Worm (Caenorhabditis elegans) whole organism, early embryonic: ENCODE data around the gene nhr-110.

ENCODE experiments used
- B0310.2 ChIP-seq: sonication (generic microtip); optimal IDR thresholded peaks from 2 replicates; lab custom pipeline; 2016; ENCODE audit warnings: mild to moderate bottlenecking, missing genetic modification characterization, missing compliant biosample characterization
- F13C5.2 ChIP-seq: sonication (generic microtip); optimal IDR thresholded peaks from 2 replicates; lab custom pipeline; 2017; ENCODE audit warnings: mild to moderate bottlenecking, missing genetic modification characterization, inconsistent platforms, missing compliant biosample characterization
- aly-1 ChIP-seq: sonication (generic microtip); optimal IDR thresholded peaks from 2 replicates; lab custom pipeline; 2016; ENCODE audit warnings: missing genetic modification characterization, missing compliant biosample characterization
- ama-1 ChIP-seq: fragments of 150-350 bp; optimal IDR thresholded peaks from 2 replicates; lab custom pipeline; 2014
- ceh-13 ChIP-seq: fragments of 200-800 bp; sonication (Bioruptor generic); optimal IDR thresholded peaks from 2 replicates; lab custom pipeline; 2018; ENCODE audit warnings: mild to moderate bottlenecking, missing genetic modification characterization, missing compliant biosample characterization
- ceh-36 ChIP-seq: sonication (generic microtip); optimal IDR thresholded peaks from 2 replicates; lab custom pipeline; 2016; ENCODE audit warnings: missing genetic modification characterization, inconsistent platforms, missing compliant biosample characterization
- ets-7 ChIP-seq: sonication (generic microtip); optimal IDR thresholded peaks from 2 replicates; lab custom pipeline; 2016; ENCODE audit warnings: missing genotype, missing genetic modification characterization, missing compliant biosample characterization
- flt-1 ChIP-seq: fragments of 200-800 bp; sonication (Bioruptor generic); IDR thresholded peaks from 2 replicates; pipeline ENCODE4 v1.3.6; 2022; ENCODE audit warnings: missing genetic modification characterization, missing compliant biosample characterization
- hmbx-1 ChIP-seq: sonication (generic microtip); optimal IDR thresholded peaks from 2 replicates; lab custom pipeline; 2016; ENCODE audit warnings: mild to moderate bottlenecking, missing genetic modification characterization, missing compliant biosample characterization
- hmg-4 ChIP-seq: fragments of 200-800 bp; sonication (Bioruptor generic); optimal IDR thresholded peaks from 2 replicates; lab custom pipeline; 2018; ENCODE audit warnings: mild to moderate bottlenecking, missing genetic modification characterization, missing compliant biosample characterization
- hnd-1 ChIP-seq: sonication (generic microtip); optimal IDR thresholded peaks from 2 replicates; lab custom pipeline; 2016; ENCODE audit warnings: missing genetic modification characterization, missing compliant biosample characterization
- pes-1 ChIP-seq: fragments of 200-800 bp; sonication (Bioruptor generic); IDR thresholded peaks from 2 replicates; pipeline ENCODE4 v1.3.6; 2022; ENCODE audit warnings: missing genetic modification reagents, missing genetic modification characterization, missing compliant biosample characterization
- scrt-1 ChIP-seq: fragments of 200-800 bp; sonication (Bioruptor generic); IDR thresholded peaks from 2 replicates; pipeline ENCODE4 v1.3.6; 2022; ENCODE audit warnings: missing genetic modification characterization, missing compliant biosample characterization
- sea-1 ChIP-seq: fragments of 200-800 bp; sonication (Bioruptor generic); conservative IDR thresholded peaks from 2 replicates; pipeline ENCODE4 v1.3.6; 2022; ENCODE audit warnings: missing genetic modification characterization, missing compliant biosample characterization
- tbx-11 ChIP-seq: fragments of 200-800 bp; sonication (Bioruptor generic); IDR thresholded peaks from 2 replicates; pipeline ENCODE4 v1.3.6; 2022; ENCODE audit warnings: missing genetic modification characterization, missing compliant biosample characterization
- tbx-37 ChIP-seq: fragments of 200-800 bp; sonication (Bioruptor generic); conservative IDR thresholded peaks from 2 replicates; pipeline ENCODE4 v1.3.6; 2022; ENCODE audit warnings: missing genetic modification reagents, missing genetic modification characterization, missing compliant biosample characterization
- tra-4 ChIP-seq: sonication (generic microtip); optimal IDR thresholded peaks from 2 replicates; lab custom pipeline; 2017; ENCODE audit warnings: missing genetic modification characterization, missing compliant biosample characterization

nhr-110 gene

DNA sequence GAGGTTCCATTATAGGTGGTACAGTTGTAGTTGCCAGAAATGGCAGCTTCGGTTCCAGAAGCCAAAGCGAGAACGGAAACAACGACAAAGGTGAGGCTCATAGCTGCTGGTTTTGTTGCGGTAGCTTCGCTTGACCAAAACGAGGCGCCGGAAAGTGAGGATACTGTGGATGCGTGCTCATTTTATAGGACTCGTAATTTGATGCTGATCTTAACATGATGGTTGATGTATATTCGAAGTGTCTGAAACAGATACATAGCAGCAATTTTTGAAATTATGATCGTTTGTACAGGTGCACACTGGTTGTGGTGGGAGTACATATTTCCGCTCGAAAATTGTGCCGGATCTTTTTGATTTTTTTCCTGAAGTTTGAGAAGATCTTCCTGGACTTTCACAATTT, 6.9 kb upstream of the nhr-110 start, which contains the start of gene Y46H3D.8:
Y46H3D.8 (minus strand) TSS at position 101 of the 400 bp plus-strand sequence.
- no peak for TF ChIP-seq ets-7
- no peak for TF ChIP-seq hmg-4
- no peak for TF ChIP-seq B0310.2 (tag; lab: Kevin White, UChicago)
- TF ChIP-seq aly-1 (tag; lab: Kevin White, UChicago) = no peak
- TF ChIP-seq F13C5.2 (tag; lab: Kevin White, UChicago) = no peak
- TF ChIP-seq tra-4 (tag; lab: Kevin White, UChicago) = no peak
- no peak for TF ChIP-seq flt-1 (GFP tag; lab: Robert Waterston, UW)
- no peak for TF ChIP-seq ama-1 (lab: Kevin White, UChicago)
- no peak for TF ChIP-seq hmbx-1 (tag; lab: Kevin White, UChicago)
- no peak for TF ChIP-seq sea-1 (GFP tag; lab: Robert Waterston, UW)
- TF ChIP-seq scrt-1 (GFP tag; lab: Robert Waterston, UW) = no peak
- no peak for TF ChIP-seq ceh-36 (tag; lab: Kevin White, UChicago)
- TF ChIP-seq pes-1 (GFP tag; lab: Robert Waterston, UW) = no peak
- TF ChIP-seq tbx-11 (GFP tag; lab: Robert Waterston, UW) = no peak
- no peak for TF ChIP-seq hnd-1
- no peak for TF ChIP-seq tbx-37

DNA sequence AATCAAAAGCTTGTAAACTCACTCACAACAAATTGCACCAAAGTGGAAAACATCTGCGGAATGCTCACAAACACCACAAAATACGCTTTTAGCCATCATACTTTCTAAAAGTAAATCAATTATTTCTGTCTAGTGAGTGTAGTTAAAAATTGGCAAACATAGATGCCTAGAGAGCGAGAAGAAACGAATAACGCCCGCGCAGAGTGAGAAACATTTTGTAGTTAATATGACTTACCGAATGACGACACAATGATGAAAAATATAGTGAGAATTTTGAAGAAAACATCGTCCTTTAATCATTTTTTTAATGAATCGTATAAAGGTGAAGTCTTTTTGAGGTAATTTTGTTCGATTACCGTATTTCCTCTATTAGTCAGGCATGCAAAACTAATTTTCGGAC, 5.1 kb upstream of the nhr-110 start, which contains the start of gene nhr-238:
nhr-238 (minus strand) TSS at position 104 of the 400 bp plus-strand sequence.
- TF ChIP-seq pes-1 (GFP tag; lab: Robert Waterston, UW) (no peak), ama-1 (lab: Kevin White, UChicago) (no peak), B0310.2 (tag; lab: Kevin White, UChicago) (no peak), ceh-13 (no peak), hnd-1 (no peak), tbx-11 (GFP tag; lab: Robert Waterston, UW) (no peak), ceh-36 (tag; lab: Kevin White, UChicago) (no peak), tra-4 (tag; lab: Kevin White, UChicago) (no peak), ets-7 (no peak), aly-1 (tag; lab: Kevin White, UChicago) (no peak), F13C5.2 (tag; lab: Kevin White, UChicago) (no peak), scrt-1 (GFP tag; lab: Robert Waterston, UW) (no peak), hmg-4 (no peak)

DNA sequence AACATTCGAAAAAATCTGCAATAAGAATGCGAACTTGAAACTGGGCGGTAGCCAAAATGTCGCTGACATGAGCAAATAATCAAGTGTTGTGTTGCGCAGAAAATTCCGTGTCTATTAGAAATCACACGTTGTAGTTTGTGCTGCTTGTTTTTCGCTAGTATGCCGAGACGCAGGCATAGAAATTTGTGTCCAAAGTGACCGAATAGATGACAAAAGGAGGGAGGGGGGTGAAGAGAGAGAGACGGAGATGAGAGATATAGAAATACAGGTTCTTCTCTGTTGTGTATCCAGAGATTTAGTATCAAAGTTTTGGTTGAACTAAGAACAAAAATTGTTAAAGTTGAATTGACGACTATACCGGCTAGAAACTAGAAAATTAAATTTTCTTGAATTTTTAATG, 3.0 kb upstream of the nhr-110 start:
- TF ChIP-seq aly-1 (tag; lab: Kevin White, UChicago) (no peak), ceh-36 (tag; lab: Kevin White, UChicago) (no peak), hnd-1 (no peak)

DNA sequence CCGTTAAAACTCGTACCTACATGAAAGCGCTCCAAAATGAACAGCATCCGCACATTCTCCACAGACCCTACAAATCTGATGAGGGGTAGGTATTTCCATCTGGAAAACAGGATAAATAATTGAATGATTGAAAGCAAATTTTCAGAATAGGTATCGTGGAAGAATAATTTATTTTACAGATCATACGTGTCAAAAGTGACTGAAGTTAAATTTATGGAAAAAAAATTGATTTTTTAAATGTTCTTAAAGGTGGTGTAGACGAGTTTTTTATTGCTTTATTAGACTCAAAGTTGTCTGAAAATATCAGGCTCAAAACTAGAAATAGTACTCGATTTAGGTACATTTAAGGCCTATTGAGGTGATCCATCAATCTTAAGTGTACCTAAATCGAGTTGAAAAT, 2.5 kb upstream of the nhr-110 start, which contains the start of gene nhr-237:
nhr-237 (minus strand) TSS at position 101 of the 400 bp plus-strand sequence.
- TF ChIP-seq scrt-1 (GFP tag; lab: Robert Waterston, UW) (no peak), hmg-4 (no peak), sea-1 (GFP tag; lab: Robert Waterston, UW) (no peak), tra-4 (tag; lab: Kevin White, UChicago) (no peak), ets-7 (no peak), ceh-13 (no peak)

DNA sequence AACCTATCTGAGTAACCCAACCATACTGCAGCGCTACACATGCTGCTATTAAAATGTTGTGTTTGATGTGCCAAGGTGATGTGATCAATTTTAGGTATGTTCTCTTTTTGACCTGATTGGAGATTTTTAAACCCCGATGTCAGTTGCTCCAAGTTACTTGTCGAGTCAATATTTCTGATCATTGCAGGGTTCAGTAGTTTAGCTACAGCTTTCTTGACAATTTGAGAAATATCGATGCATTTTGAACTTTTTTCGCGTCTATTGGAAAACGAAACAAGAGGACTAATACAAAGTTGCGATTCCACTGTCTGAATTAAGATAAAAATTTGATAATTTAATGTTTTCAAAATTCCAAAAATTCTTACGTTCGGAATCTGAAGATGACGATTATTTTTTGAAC, 811 bp downstream of the nhr-110 start:
- TF ChIP-seq flt-1 (GFP tag; lab: Robert Waterston, UW) (no peak), ets-7 (no peak), hmg-4 (no peak), ama-1 (lab: Kevin White, UChicago) (no peak), ceh-36 (tag; lab: Kevin White, UChicago) (no peak)

DNA sequence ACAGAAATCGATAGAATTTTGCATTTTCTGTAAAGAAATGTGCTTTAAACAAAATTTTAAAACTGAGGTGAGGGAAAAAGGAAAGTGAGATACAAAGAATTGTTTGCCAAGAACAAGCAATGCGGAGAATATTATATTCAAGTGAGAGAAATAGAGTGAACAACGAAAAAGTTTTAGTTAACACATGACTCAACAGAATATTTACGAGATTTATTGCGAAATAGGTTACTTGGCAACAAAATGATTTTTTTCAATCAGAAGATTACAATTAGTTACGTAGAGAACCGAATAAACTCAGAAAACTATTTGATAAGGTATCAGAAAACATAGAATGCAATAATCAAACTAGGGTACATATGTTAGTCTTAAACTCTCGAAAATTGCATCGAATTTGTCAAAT, 2.7 kb downstream of the nhr-110 start, which contains the start of gene nhr-117:
nhr-117 (minus strand) TSS at position 27 of the 400 bp plus-strand sequence.
- no peak for TF ChIP-seq B0310.2 (tag; lab: Kevin White, UChicago)
- TF ChIP-seq aly-1 (tag; lab: Kevin White, UChicago) = no peak
- no peak for TF ChIP-seq hmg-4
- TF ChIP-seq ceh-36 (tag; lab: Kevin White, UChicago) = no peak

DNA sequence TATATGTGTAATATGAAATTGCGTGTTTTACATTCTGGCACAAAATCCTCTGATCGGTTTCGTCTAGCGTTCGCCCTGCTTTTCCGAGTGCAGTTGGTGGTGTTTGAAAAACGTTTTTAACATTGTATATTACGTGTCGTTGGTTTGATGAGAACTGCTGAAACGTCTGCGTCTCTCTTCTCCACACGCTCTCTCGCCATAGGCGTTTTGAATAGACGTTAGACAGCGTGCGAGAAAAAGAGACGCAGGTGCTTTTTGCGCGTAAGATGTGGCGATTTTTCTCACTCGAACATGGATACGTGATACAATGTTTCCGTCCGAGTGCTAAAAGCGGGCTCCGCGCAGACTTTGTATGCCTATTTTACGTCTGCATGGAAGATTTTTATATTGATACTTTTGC, 3.7 kb downstream of the nhr-110 start:
- TF ChIP-seq ceh-36 (tag; lab: Kevin White, UChicago) = no peak
- no peak for TF ChIP-seq aly-1 (tag; lab: Kevin White, UChicago)
- TF ChIP-seq sea-1 (GFP tag; lab: Robert Waterston, UW) = no peak

DNA sequence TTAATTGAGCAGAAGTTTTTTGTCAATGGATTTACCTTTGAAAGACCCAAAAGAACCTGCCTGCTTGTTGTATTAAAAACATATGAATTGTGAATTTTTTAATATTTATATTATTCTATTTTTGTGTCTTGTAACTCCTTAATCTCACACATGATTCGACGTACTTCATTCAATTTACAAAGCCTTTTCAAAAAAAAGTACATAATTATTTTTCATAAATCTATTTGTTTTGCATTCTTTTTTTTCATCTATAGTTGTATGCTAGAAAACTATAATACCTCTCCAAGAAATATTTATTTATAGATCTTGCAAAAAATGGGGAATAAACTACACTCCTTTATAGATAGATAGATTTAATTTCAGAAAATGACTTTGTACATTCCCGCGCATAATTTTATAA, 5.5 kb downstream of the nhr-110 start, which contains the start of gene nhr-179:
nhr-179 (minus strand) TSS at position 101 of the 400 bp plus-strand sequence.
- no peak for TF ChIP-seq sea-1 (GFP tag; lab: Robert Waterston, UW)
- TF ChIP-seq pes-1 (GFP tag; lab: Robert Waterston, UW) = no peak
- no peak for TF ChIP-seq hnd-1
- TF ChIP-seq ets-7 = no peak
- no peak for TF ChIP-seq tbx-11 (GFP tag; lab: Robert Waterston, UW)
- no peak for TF ChIP-seq hmg-4
- TF ChIP-seq scrt-1 (GFP tag; lab: Robert Waterston, UW) = no peak
- no peak for TF ChIP-seq ama-1 (lab: Kevin White, UChicago)
- no peak for TF ChIP-seq tbx-37
- no peak for TF ChIP-seq hmbx-1 (tag; lab: Kevin White, UChicago)
- TF ChIP-seq flt-1 (GFP tag; lab: Robert Waterston, UW) = no peak
- TF ChIP-seq ceh-36 (tag; lab: Kevin White, UChicago) = no peak
- no peak for TF ChIP-seq ceh-13
- TF ChIP-seq tra-4 (tag; lab: Kevin White, UChicago) = no peak
- TF ChIP-seq aly-1 (tag; lab: Kevin White, UChicago) = no peak
- TF ChIP-seq F13C5.2 (tag; lab: Kevin White, UChicago) = no peak
- no peak for TF ChIP-seq B0310.2 (tag; lab: Kevin White, UChicago)
